Fruit fly (Drosophila melanogaster): ENCODE measurements around the gene CG43394.
A peak's percentile ranks its signal among the peaks of the same experiment; 100 is the strongest.

CG43394 gene

DNA sequence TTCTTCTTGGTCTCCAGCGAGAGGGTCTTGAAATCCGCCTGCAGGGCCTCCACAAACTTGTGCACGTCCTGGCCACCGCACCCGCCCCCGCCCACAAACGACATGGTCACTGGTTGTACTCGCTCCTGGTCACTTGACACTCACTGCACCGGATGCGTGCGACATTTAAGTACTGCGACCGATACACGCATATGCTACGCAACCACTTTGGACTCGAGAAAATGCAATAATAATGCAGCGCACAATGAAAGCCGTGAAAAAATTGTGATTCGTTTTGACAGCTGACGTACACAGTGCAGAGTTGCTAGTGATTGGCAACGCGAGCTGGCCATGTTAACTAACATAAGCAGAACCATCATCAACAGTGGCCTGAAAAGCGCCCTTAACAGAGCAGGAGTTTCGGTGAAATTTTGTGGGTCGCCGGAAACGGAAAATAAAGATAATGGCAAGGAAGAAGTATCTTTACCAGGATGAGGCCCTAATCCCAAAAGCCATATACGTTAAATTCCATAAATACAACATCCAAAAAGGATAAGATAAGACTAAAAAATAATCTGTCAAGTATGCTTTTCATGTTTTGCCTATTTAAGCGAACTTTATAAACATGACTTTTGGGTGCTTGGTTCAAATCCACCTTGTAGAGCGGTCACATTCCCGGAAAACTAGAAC lies 21.7 kb upstream of the CG43394 start, which contains the start of the genes mon2 and CG8673 (continued):
- TF ChIP-seq Ets65A (GFP tag): peak; percentile 81
- no peak for TF ChIP-seq Hmx (GFP tag; optimal IDR thresholded peaks at IDR 0.05)
- TF ChIP-seq Taf1 (GFP tag; IDR thresholded peaks at IDR 0.05): no peak
- no peak for TF ChIP-seq CG4424 (GFP tag; optimal IDR thresholded peaks at IDR 0.05)
- no peak for TF ChIP-seq Scr (GFP tag; IDR thresholded peaks at IDR 0.05; ENCODE audit: partially characterized antibody)
- no peak for TF ChIP-seq CG9609 (GFP tag; optimal IDR thresholded peaks at IDR 0.05)
- peak; percentile 96 for TF ChIP-seq CG2116 (GFP tag; optimal IDR thresholded peaks at IDR 0.05)
- no peak for TF ChIP-seq run (tag; optimal IDR thresholded peaks at IDR 0.05)
- TF ChIP-seq Dll (GFP tag; IDR thresholded peaks at IDR 0.05; ENCODE audit: partially characterized antibody): 0 out of 4 replicates have a peak, but pooled peaks have one; percentile 15
- no peak for TF ChIP-seq Kr (GFP tag; optimal IDR thresholded peaks at IDR 0.05)
- no peak for TF ChIP-seq Trl (optimal IDR thresholded peaks at IDR 0.05)
- no peak for TF ChIP-seq Trl (GFP tag; optimal IDR thresholded peaks at IDR 0.05)
- TF ChIP-seq NK7.1 (GFP tag; optimal IDR thresholded peaks at IDR 0.05): no peak
- TF ChIP-seq CG1647 (GFP tag; optimal IDR thresholded peaks at IDR 0.05): no peak
- TF ChIP-seq CG7556 (GFP tag; optimal IDR thresholded peaks at IDR 0.05): no peak
- TF ChIP-seq TFAM (GFP tag; optimal IDR thresholded peaks at IDR 0.05): no peak
- TF ChIP-seq CG8944 (GFP tag; optimal IDR thresholded peaks at IDR 0.05): no peak
- TF ChIP-seq pfk (GFP tag; optimal IDR thresholded peaks at IDR 0.05): no peak
- no peak for TF ChIP-seq grn (GFP tag; optimal IDR thresholded peaks at IDR 0.05)
- no peak for TF ChIP-seq tll (GFP tag; optimal IDR thresholded peaks at IDR 0.05)
- TF ChIP-seq ewg (GFP tag; optimal IDR thresholded peaks at IDR 0.05): no peak
- TF ChIP-seq eyg (GFP tag; optimal IDR thresholded peaks at IDR 0.05): no peak
- TF ChIP-seq CG5245 (GFP tag; optimal IDR thresholded peaks at IDR 0.05): no peak
- no peak for TF ChIP-seq so (GFP tag; IDR thresholded peaks at IDR 0.05)
- no peak for TF ChIP-seq ranshi (GFP tag; IDR thresholded peaks at IDR 0.05)
- no peak for TF ChIP-seq CG13624 (GFP tag; optimal IDR thresholded peaks at IDR 0.05)
- TF ChIP-seq Chrac-16 (GFP tag; optimal IDR thresholded peaks at IDR 0.05): no peak
- TF ChIP-seq Adf1 (GFP tag; IDR thresholded peaks at IDR 0.05): no peak
- no peak for TF ChIP-seq Poxn (GFP tag; IDR thresholded peaks at IDR 0.05)
- no peak for TF ChIP-seq fd102C (GFP tag; optimal IDR thresholded peaks at IDR 0.05)
- peak; percentile 42 for TF ChIP-seq pzg (GFP tag; optimal IDR thresholded peaks at IDR 0.05)
- no peak for TF ChIP-seq CG5180 (GFP tag; optimal IDR thresholded peaks at IDR 0.05)
- TF ChIP-seq CTCF (GFP tag; optimal IDR thresholded peaks at IDR 0.05): no peak
- TF ChIP-seq MBD-R2 (GFP tag; IDR thresholded peaks at IDR 0.05): peak; percentile 70
- peak; percentile 89 for TF ChIP-seq crol (GFP tag; IDR thresholded peaks at IDR 0.05)
- TF ChIP-seq Lpt (GFP tag; optimal IDR thresholded peaks at IDR 0.05): no peak
- peak; percentile 3 for TF ChIP-seq BEAF-32 (GFP tag; optimal IDR thresholded peaks at IDR 0.05)
- TF ChIP-seq corto (GFP tag; optimal IDR thresholded peaks at IDR 0.05): no peak
- TF ChIP-seq cas (GFP tag; IDR thresholded peaks at IDR 0.05): no peak
- no peak for TF ChIP-seq CG12219 (GFP tag; optimal IDR thresholded peaks at IDR 0.05)
- TF ChIP-seq psq (GFP tag; optimal IDR thresholded peaks at IDR 0.05): no peak
- no peak for TF ChIP-seq yki (optimal IDR thresholded peaks at IDR 0.05)
- TF ChIP-seq Deaf1 (tag; optimal IDR thresholded peaks at IDR 0.05): no peak
- peak; percentile 90 for TF ChIP-seq MESR4 (GFP tag; optimal IDR thresholded peaks at IDR 0.05)
- no peak for TF ChIP-seq klu (GFP tag; IDR thresholded peaks at IDR 0.05)
- no peak for TF ChIP-seq Optix (GFP tag; IDR thresholded peaks at IDR 0.05)
- TF ChIP-seq Oli (tag; optimal IDR thresholded peaks at IDR 0.05): no peak
- no peak for TF ChIP-seq CG17568 (GFP tag; optimal IDR thresholded peaks at IDR 0.05)
- no peak for TF ChIP-seq gem (tag; optimal IDR thresholded peaks at IDR 0.05)

All from whole organism, embryonic.